Worm (Caenorhabditis elegans): ENCODE data around the gene K11D12.8.

K11D12.8 gene

ce11 chrV:5018810-5019274, 22.0 kb downstream of the K11D12.8 start, which contains the start of gene srr-4:
srr-4 (plus strand) TSS chrV:5019224.
- TF ChIP-seq attf-3 (GFP tag; conservative IDR thresholded peaks at IDR 0.05) (no peak), F33H1.4 (GFP tag; IDR thresholded peaks at IDR 0.05) (no peak)

- TF ChIP-seq nhr-80 (tag; optimal IDR thresholded peaks at IDR 0.05) (peak; percentile 43), Y95B8A.8 (GFP tag; IDR thresholded peaks at IDR 0.05) (no peak)
These were observed 22.7 kb downstream of the K11D12.8 start for ce11 chrV:5018067-5018466.

- TF ChIP-seq snpc-4 (GFP tag; optimal IDR thresholded peaks at IDR 0.05) (no peak), snpc-4 (tag; optimal IDR thresholded peaks at IDR 0.05) (no peak), F57C9.4 (tag; optimal IDR thresholded peaks at IDR 0.05) (no peak), T26A5.8 (tag; optimal IDR thresholded peaks at IDR 0.05) (no peak), tlf-1 (GFP tag; optimal IDR thresholded peaks at IDR 0.05) (no peak), madf-6 (GFP tag; IDR thresholded peaks at IDR 0.05) (no peak)
These were observed 24.1 kb downstream of the K11D12.8 start for ce11 chrV:5016728-5017127.

ce11 chrV:5012193-5012853, 28.5 kb downstream of the K11D12.8 start, which contains the start of gene srr-6:
srr-6 (plus strand) TSS chrV:5012803.
- TF ChIP-seq unc-62 (GFP tag; optimal IDR thresholded peaks at IDR 0.05) (peak; percentile 59), nhr-80 (tag; optimal IDR thresholded peaks at IDR 0.05) (peak; percentile 31), ceh-27 (GFP tag; optimal IDR thresholded peaks at IDR 0.05) (no peak), Y95B8A.8 (GFP tag; IDR thresholded peaks at IDR 0.05) (no peak)

ce11 chrV:5001386-5001785, 39.4 kb downstream of the K11D12.8 start, which contains the start of gene srr-8:
srr-8 (plus strand) TSS chrV:5001686.
- TF ChIP-seq pbrm-1 (GFP tag; IDR thresholded peaks at IDR 0.05) (no peak), nhr-120 (GFP tag; IDR thresholded peaks at IDR 0.05) (no peak), nfya-1 (tag; optimal IDR thresholded peaks at IDR 0.05; ENCODE audit: borderline replicate concordance, insufficient read depth) (no peak), zfh-2 (GFP tag; conservative IDR thresholded peaks at IDR 0.05) (no peak), snpc-3.4 (tag; optimal IDR thresholded peaks at IDR 0.05) (no peak), nhr-179 (tag; optimal IDR thresholded peaks at IDR 0.05) (no peak), Y95B8A.8 (GFP tag; IDR thresholded peaks at IDR 0.05) (no peak), atf-7 (tag; optimal IDR thresholded peaks at IDR 0.05) (no peak)

- TF ChIP-seq egl-18 (GFP tag; IDR thresholded peaks at IDR 0.05) (no peak), nhr-80 (tag; optimal IDR thresholded peaks at IDR 0.05) (peak; percentile 31)
These were observed 40.4 kb downstream of the K11D12.8 start, which contains the start of gene ugt-7 for ce11 chrV:5000406-5000805. ugt-7 (minus strand) TSS chrV:5000566.

- TF ChIP-seq lsy-27 (tag; optimal IDR thresholded peaks at IDR 0.05; ENCODE audit: borderline replicate concordance, insufficient read depth) = no peak
- TF ChIP-seq rcor-1 (GFP tag; IDR thresholded peaks at IDR 0.05) = no peak
- no peak for TF ChIP-seq madf-6 (GFP tag; IDR thresholded peaks at IDR 0.05)
- TF ChIP-seq nfya-2 (GFP tag; IDR thresholded peaks at IDR 0.05) = no peak
- TF ChIP-seq ceh-79 (tag; optimal IDR thresholded peaks at IDR 0.05) = no peak
- no peak for TF ChIP-seq let-526 (GFP tag; IDR thresholded peaks at IDR 0.05)
- no peak for TF ChIP-seq snpc-3.4 (tag; optimal IDR thresholded peaks at IDR 0.05)
- no peak for TF ChIP-seq ztf-28 (GFP tag; IDR thresholded peaks at IDR 0.05)
- TF ChIP-seq pbrm-1 (GFP tag; IDR thresholded peaks at IDR 0.05) = no peak
- no peak for TF ChIP-seq rec-8 (tag; optimal IDR thresholded peaks at IDR 0.05)
- no peak for TF ChIP-seq F22D6.2 (tag; optimal IDR thresholded peaks at IDR 0.05)
- no peak for TF ChIP-seq athp-1 (tag; optimal IDR thresholded peaks at IDR 0.05)
- TF ChIP-seq attf-5 (GFP tag; optimal IDR thresholded peaks at IDR 0.05) = no peak
- no peak for TF ChIP-seq Y53G8AR.9 (GFP tag; conservative IDR thresholded peaks at IDR 0.05)
- no peak for TF ChIP-seq hlh-12 (tag; optimal IDR thresholded peaks at IDR 0.05)
- no peak for TF ChIP-seq pha-4 (tag; optimal IDR thresholded peaks at IDR 0.05)
These were observed 45.6 kb downstream of the K11D12.8 start, which contains the start of gene ncx-9 for ce11 chrV:4995155-4995554. ncx-9 (minus strand) TSS chrV:4995255.

Data from whole organism, young adult.